Worm (Caenorhabditis elegans) whole organism, L1 larva: ENCODE data around the gene C09G5.14.

Source experiments
- ceh-63 ChIP-seq: fragments of 200-800 bp; sonication (Bioruptor generic); optimal IDR thresholded peaks from 2 replicates; lab custom pipeline; 2018; ENCODE audit warnings: mild to moderate bottlenecking, missing genetic modification characterization, missing compliant biosample characterization
- ceh-82 ChIP-seq, 3 experiments: fragments of 150-350 bp in 1 of 3; sonication (generic microtip) in 2 of 3; optimal IDR thresholded peaks; 2 replicates each; lab custom pipeline; 2014 to 2017; ENCODE audit warnings: missing biosample characterization in 3 of 3, missing genetic modification characterization in 3 of 3
- hlh-4 ChIP-seq: sonication (generic microtip); optimal IDR thresholded peaks from 2 replicates; lab custom pipeline; 2016; ENCODE audit warnings: mild to moderate bottlenecking, missing genetic modification characterization, missing compliant biosample characterization
- nhr-11 ChIP-seq: fragments of 150-350 bp; optimal IDR thresholded peaks from 2 replicates; lab custom pipeline; 2014; ENCODE audit warnings: missing biosample characterization, missing genetic modification characterization
- nhr-237 ChIP-seq: fragments of 150-350 bp; optimal IDR thresholded peaks from 2 replicates; lab custom pipeline; 2014; ENCODE audit warnings: missing biosample characterization, missing genetic modification characterization
- nhr-76 ChIP-seq: sonication (generic microtip); optimal IDR thresholded peaks from 2 replicates; lab custom pipeline; 2017; ENCODE audit warnings: missing biosample characterization, missing genetic modification characterization
- pqm-1 ChIP-seq: sonication (generic microtip); optimal IDR thresholded peaks from 3 replicates; lab custom pipeline; 2017; ENCODE audit warnings: missing biosample characterization, missing genetic modification characterization
- snpc-4 ChIP-seq: fragments of 150-350 bp; optimal IDR thresholded peaks from 2 replicates; lab custom pipeline; 2014; ENCODE audit warnings: missing biosample characterization, missing genetic modification characterization
- sptf-1 ChIP-seq: fragments of 150-350 bp; optimal IDR thresholded peaks from 2 replicates; lab custom pipeline; 2014; ENCODE audit warnings: missing biosample characterization, missing genetic modification characterization
- tbx-2 ChIP-seq: sonication (generic microtip); optimal IDR thresholded peaks from 2 replicates; lab custom pipeline; 2016; ENCODE audit warnings: missing genetic modification characterization, missing compliant biosample characterization
- ztf-4 ChIP-seq: fragments of 150-350 bp; optimal IDR thresholded peaks from 2 replicates; lab custom pipeline; 2014; ENCODE audit warnings: missing biosample characterization, missing genetic modification characterization

DNA sequence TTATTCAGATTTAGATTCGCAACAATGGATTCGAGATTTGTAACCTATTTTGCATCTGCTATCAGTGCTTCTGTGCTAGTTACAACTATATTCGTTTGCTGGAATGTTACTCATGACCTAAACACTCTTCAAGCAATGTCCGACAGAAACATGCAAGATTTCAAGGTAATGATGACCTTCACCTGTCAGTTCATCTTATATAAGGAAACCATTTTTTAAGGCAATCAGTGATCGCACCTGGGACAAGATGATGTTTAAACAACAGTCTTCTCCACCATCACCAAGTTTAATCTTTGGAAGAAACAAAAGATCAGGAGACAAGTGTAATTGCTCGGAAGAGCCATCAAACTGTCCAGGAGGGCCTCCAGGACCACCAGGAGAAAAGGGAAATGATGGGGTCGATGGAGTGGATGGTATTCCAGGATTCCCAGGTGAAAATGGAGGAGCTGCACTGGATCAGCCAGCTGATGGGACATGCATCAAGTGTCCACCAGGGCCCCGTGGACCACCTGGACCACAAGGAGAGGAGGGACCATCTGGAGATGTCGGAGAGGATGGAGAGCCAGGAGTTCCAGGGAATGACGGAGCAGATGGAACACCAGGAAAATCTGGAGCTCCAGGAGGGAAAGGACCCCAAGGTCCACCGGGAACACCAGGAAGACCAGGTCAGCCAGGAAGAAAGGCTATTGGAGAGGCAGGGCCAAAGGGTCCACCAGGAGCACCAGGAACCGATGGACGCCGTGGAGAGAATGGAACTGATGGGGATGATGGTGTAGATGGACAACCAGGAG, 19.2 kb downstream of the C09G5.14 start, which contains the start of gene col-79:
- no peak for TF ChIP-seq snpc-4 (tag; lab: Kevin White, UChicago)
- no peak for TF ChIP-seq sptf-1 (tag; lab: Kevin White, UChicago)
- no peak for TF ChIP-seq nhr-76
- no peak for TF ChIP-seq ceh-82 (tag; optimal IDR thresholded peaks at IDR 0.05; lab: Kevin White, UChicago)
- no peak for TF ChIP-seq pqm-1 (tag; lab: Kevin White, UChicago)
- TF ChIP-seq ceh-63 (GFP tag; lab: Kevin White, UChicago) = no peak
- no peak for TF ChIP-seq nhr-11
- TF ChIP-seq hlh-4 (tag; lab: Kevin White, UChicago) = no peak
- TF ChIP-seq nhr-237 (tag; lab: Kevin White, UChicago) = no peak
- TF ChIP-seq tbx-2 (tag; lab: Kevin White, UChicago) = no peak
- no peak for TF ChIP-seq ztf-4 (tag; lab: Kevin White, UChicago)
